Fruit fly (Drosophila melanogaster): ENCODE measurements around the gene gpp.

dm6 chr3R:6374307-6374574 is 32.4 kb upstream of the gpp start, which contains the start of gene CG42564:
- TF ChIP-seq Mio (GFP tag; optimal IDR thresholded peaks at IDR 0.05) (no peak), fru (GFP tag; optimal IDR thresholded peaks at IDR 0.05) (no peak), Abd-B (GFP tag; optimal IDR thresholded peaks at IDR 0.05) (no peak), GATAd (GFP tag; optimal IDR thresholded peaks at IDR 0.05) (no peak), Hr78 (GFP tag; optimal IDR thresholded peaks at IDR 0.05) (no peak), pan (optimal IDR thresholded peaks at IDR 0.05) (no peak), psq (GFP tag; optimal IDR thresholded peaks at IDR 0.05) (no peak), sage (GFP tag; optimal IDR thresholded peaks at IDR 0.05) (no peak)

Data from whole organism, wandering third instar larva.